Fruit fly (Drosophila melanogaster): ENCODE results near the gene RpL30.

Gene RpL30

DNA sequence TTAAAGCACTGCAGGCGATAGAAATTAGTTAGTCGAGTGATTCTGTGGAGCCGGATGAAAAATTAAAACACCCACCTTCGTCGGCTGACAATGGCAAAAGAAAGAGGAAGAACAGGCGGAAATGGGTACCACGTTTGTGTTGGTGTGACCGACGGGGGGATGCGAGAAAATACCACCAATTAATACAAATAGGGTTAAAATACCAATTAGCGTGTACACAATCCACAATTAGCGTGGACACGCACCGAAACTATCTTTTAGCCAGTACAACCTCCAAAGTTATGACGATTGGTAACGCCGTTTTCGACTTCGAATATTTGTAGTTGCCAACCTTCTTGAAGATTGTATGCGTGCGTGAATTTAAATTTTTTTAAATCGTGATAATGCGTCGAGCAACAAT is at the start of gene RpL30 (continued):
- TF ChIP-seq HLHmδ (GFP tag; optimal IDR thresholded peaks at IDR 0.05) (peak; percentile 99), tll (GFP tag; optimal IDR thresholded peaks at IDR 0.05) (peak in 1 of 2 experiments; percentile 23), CG7357 (GFP tag; IDR thresholded peaks at IDR 0.05) (peak; percentile 55; the same call in 2 of the 3 replicates), Dll (GFP tag; IDR thresholded peaks at IDR 0.05; ENCODE audit: partially characterized antibody) (peak; percentile 74; the same call in 3 of the 4 replicates), luna (GFP tag; optimal IDR thresholded peaks at IDR 0.05) (peak; percentile 93), lilli (GFP tag; optimal IDR thresholded peaks at IDR 0.05) (peak; percentile 79), CG3407 (GFP tag; optimal IDR thresholded peaks at IDR 0.05) (peak; percentile 90), ap (GFP tag; IDR thresholded peaks at IDR 0.05) (peak; percentile 61; the same call in 1 of the 2 replicates), CG4820 (GFP tag; optimal IDR thresholded peaks at IDR 0.05) (peak; percentile 74), ranshi (GFP tag; IDR thresholded peaks at IDR 0.05) (peak; percentile 89), CG4730 (GFP tag; IDR thresholded peaks at IDR 0.05) (peak; percentile 17; the same call in 1 of the 2 replicates), Ets97D (GFP tag; optimal IDR thresholded peaks at IDR 0.05) (peak; percentile 100), CG12155 (GFP tag; optimal IDR thresholded peaks at IDR 0.05) (peak; percentile 68), nerfin-1 (tag; optimal IDR thresholded peaks at IDR 0.05) (peak; percentile 80), CG42726 (GFP tag; IDR thresholded peaks at IDR 0.05; ENCODE audit: partially characterized antibody) (peak; percentile 55), CG14667 (GFP tag; IDR thresholded peaks at IDR 0.05) (peak; percentile 54), lbe (GFP tag; optimal IDR thresholded peaks at IDR 0.05) (peak; percentile 87), CG11398 (GFP tag; optimal IDR thresholded peaks at IDR 0.05) (peak; percentile 94), sc (optimal IDR thresholded peaks at IDR 0.05) (no peak), sc (GFP tag; optimal IDR thresholded peaks at IDR 0.05) (peak; percentile 66), HLH4C (GFP tag; IDR thresholded peaks at IDR 0.05; ENCODE audit: partially characterized antibody) (peak; percentile 20; the same call in 1 of the 3 replicates), CG5953 (GFP tag; IDR thresholded peaks at IDR 0.05) (peak; percentile 89), CG17328 (GFP tag; IDR thresholded peaks at IDR 0.05) (peak; percentile 92), sqz (GFP tag; optimal IDR thresholded peaks at IDR 0.05) (peak; percentile 87), lola (GFP tag; optimal IDR thresholded peaks at IDR 0.05) (peak in 1 of 3 experiments; percentile 62), CG16815 (GFP tag; optimal IDR thresholded peaks at IDR 0.05) (peak; percentile 59), ara (GFP tag; IDR thresholded peaks at IDR 0.05) (peak; percentile 86), Bdp1 (GFP tag; optimal IDR thresholded peaks at IDR 0.05) (peak; percentile 75), dmrt11E (tag; optimal IDR thresholded peaks at IDR 0.05) (peak; percentile 79), CG1603 (tag; optimal IDR thresholded peaks at IDR 0.05) (peak; percentile 97), her (GFP tag; optimal IDR thresholded peaks at IDR 0.05) (peak; percentile 94), Stat92E (GFP tag; optimal IDR thresholded peaks at IDR 0.05) (peak in 1 of 3 experiments; percentile 90), stc (GFP tag; IDR thresholded peaks at IDR 0.05) (peak; percentile 91), CG34422 (GFP tag; IDR thresholded peaks at IDR 0.05) (peak; percentile 90), tio (GFP tag; optimal IDR thresholded peaks at IDR 0.05) (peak; percentile 61), peb (GFP tag; IDR thresholded peaks at IDR 0.05) (peak; percentile 42; the same call in 1 of the 2 replicates), CG6654 (GFP tag; optimal IDR thresholded peaks at IDR 0.05) (peak; percentile 63), Deaf1 (tag; optimal IDR thresholded peaks at IDR 0.05) (peak; percentile 60), Ravus (GFP tag; IDR thresholded peaks at IDR 0.05) (no peak), org-1 (GFP tag; optimal IDR thresholded peaks at IDR 0.05) (peak; percentile 94), CG8388 (GFP tag; optimal IDR thresholded peaks at IDR 0.05) (peak; percentile 82), toy (GFP tag; IDR thresholded peaks at IDR 0.05) (peak; percentile 63; the same call in 1 of the 2 replicates), gfzf (GFP tag; optimal IDR thresholded peaks at IDR 0.05) (peak; percentile 100), CG4282 (GFP tag; optimal IDR thresholded peaks at IDR 0.05) (peak; percentile 87), Fer1 (GFP tag; optimal IDR thresholded peaks at IDR 0.05) (peak; percentile 97), Sox102F (GFP tag; optimal IDR thresholded peaks at IDR 0.05) (peak; percentile 59), ems (GFP tag; optimal IDR thresholded peaks at IDR 0.05) (peak; percentile 88), CG13894 (tag; optimal IDR thresholded peaks at IDR 0.05) (peak; percentile 92), usp (GFP tag; optimal IDR thresholded peaks at IDR 0.05) (no peak), CG9817 (tag; optimal IDR thresholded peaks at IDR 0.05) (peak; percentile 80)

All from whole organism, embryonic.